Fruit fly (Drosophila melanogaster) whole organism, embryonic: ENCODE measurements around the gene CG42487.

ENCODE experiments used
- Bgb ChIP-seq: fragments of 200-800 bp; sonication (Bioruptor generic); IDR thresholded peaks from 2 replicates; pipeline ENCODE4 v1.3.6; 2022; ENCODE audit warnings: missing biosample characterization, missing genetic modification characterization; ENCODE audit not compliant: partially characterized antibody
- BtbVII ChIP-seq: fragments of 200-800 bp; sonication (Bioruptor generic); optimal IDR thresholded peaks from 3 replicates; lab custom pipeline; 2017; ENCODE audit warnings: missing biosample characterization, mild to moderate bottlenecking, missing genetic modification characterization
- CG10147 ChIP-seq: fragments of 200-800 bp; sonication (Bioruptor generic); optimal IDR thresholded peaks from 2 replicates; lab custom pipeline; 2019; ENCODE audit warnings: missing biosample characterization, mild to moderate bottlenecking, missing genetic modification characterization, moderate library complexity
- CG11560 ChIP-seq: fragments of 200-800 bp; sonication (Bioruptor generic); IDR thresholded peaks from 3 replicates; pipeline ENCODE4 v1.3.6; 2022; ENCODE audit warnings: missing biosample characterization, missing genetic modification characterization
- CG12659 ChIP-seq: fragments of 200-800 bp; sonication (Bioruptor generic); optimal IDR thresholded peaks from 3 replicates; lab custom pipeline; 2017; ENCODE audit warnings: mild to moderate bottlenecking, missing biosample characterization, missing genetic modification reagents, missing genetic modification characterization
- CG14710 ChIP-seq: fragments of 200-800 bp; sonication (Bioruptor generic); optimal IDR thresholded peaks from 3 replicates; lab custom pipeline; 2019; ENCODE audit warnings: missing biosample characterization, mild to moderate bottlenecking, missing genetic modification characterization, moderate library complexity
- CG15514 ChIP-seq: fragments of 200-800 bp; sonication (Bioruptor generic); optimal IDR thresholded peaks from 3 replicates; lab custom pipeline; 2017; ENCODE audit warnings: missing biosample characterization, missing genetic modification characterization, mild to moderate bottlenecking, moderate library complexity, missing genetic modification reagents
- CG16813 ChIP-seq: fragments of 200-800 bp; sonication (Bioruptor generic); IDR thresholded peaks from 3 replicates; pipeline ENCODE4 v1.3.6; 2022; ENCODE audit warnings: missing biosample characterization, missing genetic modification characterization; ENCODE audit not compliant: partially characterized antibody
- CG17186 ChIP-seq: fragments of 200-800 bp; sonication (Bioruptor generic); optimal IDR thresholded peaks from 3 replicates; lab custom pipeline; 2017; ENCODE audit warnings: missing biosample characterization, missing genetic modification reagents, missing genetic modification characterization
- CG2116 ChIP-seq: fragments of 200-800 bp; sonication (Bioruptor generic); optimal IDR thresholded peaks from 3 replicates; lab custom pipeline; 2018; ENCODE audit warnings: missing biosample characterization, mild to moderate bottlenecking, missing genetic modification characterization
- CG2129 ChIP-seq: fragments of 200-800 bp; sonication (Bioruptor generic); IDR thresholded peaks from 2 replicates; pipeline ENCODE4 v1.3.6; 2022; ENCODE audit warnings: missing biosample characterization, missing genetic modification characterization; ENCODE audit not compliant: partially characterized antibody
- CG34422 ChIP-seq: fragments of 200-800 bp; sonication (Bioruptor generic); IDR thresholded peaks from 3 replicates; pipeline ENCODE4 v1.3.6; 2022; ENCODE audit warnings: missing biosample characterization, missing genetic modification characterization
- CG4360 ChIP-seq: fragments of 200-800 bp; sonication (Bioruptor generic); IDR thresholded peaks from 2 replicates; pipeline ENCODE4 v1.3.6; 2022; ENCODE audit warnings: missing biosample characterization, missing genetic modification characterization
- CG6175 ChIP-seq: fragments of 200-800 bp; sonication (Bioruptor generic); IDR thresholded peaks from 3 replicates; pipeline ENCODE4 v1.3.6; 2022; ENCODE audit warnings: missing biosample characterization, missing genetic modification characterization
- CG6791 ChIP-seq: fragments of 200-800 bp; sonication (Bioruptor generic); IDR thresholded peaks from 3 replicates; pipeline ENCODE4 v1.3.6; 2022; ENCODE audit warnings: missing biosample characterization, missing genetic modification characterization; ENCODE audit not compliant: partially characterized antibody
- CG7928 ChIP-seq: fragments of 200-800 bp; sonication (Bioruptor generic); optimal IDR thresholded peaks from 2 replicates; lab custom pipeline; 2017; ENCODE audit warnings: missing biosample characterization, mild to moderate bottlenecking, missing genetic modification characterization
- CG8290 ChIP-seq, 3 experiments: fragments of 200-800 bp; sonication (Bioruptor generic); optimal IDR thresholded peaks; 2 replicates each; lab custom pipeline; 2016 to 2019; ENCODE audit warnings: missing biosample characterization in 3 of 3, missing genetic modification characterization in 3 of 3, mild to moderate bottlenecking in 2 of 3, moderate library complexity in 1 of 3
- Dll ChIP-seq: fragments of 200-800 bp; sonication (Bioruptor generic); IDR thresholded peaks from 4 replicates; pipeline ENCODE4 v1.3.6; 2022; ENCODE audit warnings: missing biosample characterization, missing genetic modification characterization; ENCODE audit not compliant: partially characterized antibody
- Dref ChIP-seq: fragments of 200-800 bp; sonication (Bioruptor generic); IDR thresholded peaks from 2 replicates; pipeline ENCODE4 v1.3.6; 2022; ENCODE audit warnings: missing biosample characterization, missing genetic modification characterization
- E2f2 ChIP-seq: fragments of 200-800 bp; sonication (Bioruptor generic); IDR thresholded peaks from 2 replicates; pipeline ENCODE4 v1.3.6; 2022; ENCODE audit warnings: missing biosample characterization, missing genetic modification characterization
- Ets97D ChIP-seq: fragments of 200-800 bp; sonication (Bioruptor generic); optimal IDR thresholded peaks from 3 replicates; lab custom pipeline; 2016; ENCODE audit warnings: missing biosample characterization, missing genetic modification characterization
- HLH4C ChIP-seq: fragments of 200-800 bp; sonication (Bioruptor generic); IDR thresholded peaks from 3 replicates; pipeline ENCODE4 v1.3.6; 2022; ENCODE audit warnings: missing biosample characterization, missing genetic modification characterization; ENCODE audit not compliant: partially characterized antibody
- HmgZ ChIP-seq: fragments of 200-800 bp; sonication (Bioruptor generic); optimal IDR thresholded peaks from 2 replicates; lab custom pipeline; 2018; ENCODE audit warnings: missing biosample characterization, mild to moderate bottlenecking, missing genetic modification characterization
- MBD-R2 ChIP-seq: fragments of 200-800 bp; sonication (Bioruptor generic); IDR thresholded peaks from 2 replicates; pipeline ENCODE4 v1.3.6; 2022; ENCODE audit warnings: missing biosample characterization, missing genetic modification characterization
- Med ChIP-seq: fragments of 200-800 bp; sonication (Bioruptor generic); peaks from one replicate; lab custom pipeline; 2016; ENCODE audit warnings: missing biosample characterization, missing genetic modification characterization, mild to moderate bottlenecking, inconsistent platforms, moderate library complexity
- Myb ChIP-seq: fragments of 200-800 bp; sonication (Bioruptor generic); optimal IDR thresholded peaks from 2 replicates; lab custom pipeline; 2016; ENCODE audit warnings: missing biosample characterization, missing genetic modification characterization
- Nf-YC ChIP-seq: fragments of 200-800 bp; optimal IDR thresholded peaks from 3 replicates; lab custom pipeline; 2019; ENCODE audit warnings: missing biosample characterization, mild to moderate bottlenecking, missing genetic modification characterization, moderate library complexity
- Scr ChIP-seq: fragments of 200-800 bp; sonication (Bioruptor generic); IDR thresholded peaks from 2 replicates; pipeline ENCODE4 v1.3.6; 2022; ENCODE audit warnings: missing biosample characterization, missing genetic modification characterization; ENCODE audit not compliant: partially characterized antibody
- Sin3A ChIP-seq: fragments of >200 bp; optimal IDR thresholded peaks from 2 replicates; lab custom pipeline; 2018
- YL-1 ChIP-seq: fragments of 200-800 bp; sonication (Bioruptor generic); optimal IDR thresholded peaks from 3 replicates; lab custom pipeline; 2017; ENCODE audit warnings: missing biosample characterization, mild to moderate bottlenecking, missing genetic modification characterization
- amos ChIP-seq: fragments of 200-800 bp; sonication (Bioruptor generic); IDR thresholded peaks from 2 replicates; pipeline ENCODE4 v1.3.6; 2022; ENCODE audit warnings: missing biosample characterization, missing genetic modification characterization; ENCODE audit not compliant: partially characterized antibody
- ato ChIP-seq: fragments of 200-800 bp; sonication (Bioruptor generic); IDR thresholded peaks from 2 replicates; pipeline ENCODE4 v1.3.6; 2022; ENCODE audit warnings: missing biosample characterization, missing genetic modification characterization; ENCODE audit not compliant: partially characterized antibody
- bbx ChIP-seq: fragments of 200-800 bp; sonication (Bioruptor generic); IDR thresholded peaks from 2 replicates; pipeline ENCODE4 v1.3.6; 2022; ENCODE audit warnings: missing biosample characterization, missing genetic modification characterization; ENCODE audit not compliant: partially characterized antibody
- cg ChIP-seq: fragments of 200-800 bp; sonication (Bioruptor generic); optimal IDR thresholded peaks from 3 replicates; lab custom pipeline; 2019; ENCODE audit warnings: missing biosample characterization, mild to moderate bottlenecking, missing genetic modification characterization, moderate library complexity
- gfzf ChIP-seq: fragments of 200-800 bp; sonication (Bioruptor generic); optimal IDR thresholded peaks from 2 replicates; lab custom pipeline; 2016; ENCODE audit warnings: missing biosample characterization, mild to moderate bottlenecking, missing genetic modification characterization, moderate library complexity
- hbn ChIP-seq: fragments of 200-800 bp; sonication (Bioruptor generic); IDR thresholded peaks from 2 replicates; pipeline ENCODE4 v1.3.6; 2022; ENCODE audit warnings: missing biosample characterization, missing genetic modification characterization; ENCODE audit not compliant: partially characterized antibody
- knrl ChIP-seq: fragments of 200-800 bp; sonication (Bioruptor generic); IDR thresholded peaks from 3 replicates; pipeline ENCODE4 v1.3.6; 2022; ENCODE audit warnings: missing biosample characterization, missing genetic modification characterization; ENCODE audit not compliant: partially characterized antibody
- nerfin-1 ChIP-seq: fragments of 200-800 bp; sonication (Bioruptor generic); optimal IDR thresholded peaks from 3 replicates; lab custom pipeline; 2019; ENCODE audit warnings: missing biosample characterization, mild to moderate bottlenecking, missing genetic modification characterization, moderate library complexity
- nmo ChIP-seq: fragments of 200-800 bp; sonication (Bioruptor generic); optimal IDR thresholded peaks from 2 replicates; lab custom pipeline; 2018; ENCODE audit warnings: missing biosample characterization, mild to moderate bottlenecking, missing genetic modification characterization, moderate library complexity
- phol ChIP-seq: fragments of 200-800 bp; sonication (Bioruptor generic); optimal IDR thresholded peaks from 3 replicates; lab custom pipeline; 2018; ENCODE audit warnings: missing biosample characterization, mild to moderate bottlenecking, missing genetic modification characterization, moderate library complexity
- scrt ChIP-seq: fragments of 200-800 bp; sonication (Bioruptor generic); optimal IDR thresholded peaks from 2 replicates; lab custom pipeline; 2018; ENCODE audit warnings: missing biosample characterization, mild to moderate bottlenecking, missing genetic modification characterization, moderate library complexity
- stwl ChIP-seq: fragments of 200-800 bp; sonication (Bioruptor generic); optimal IDR thresholded peaks from 3 replicates; lab custom pipeline; 2018; ENCODE audit warnings: missing biosample characterization, mild to moderate bottlenecking, missing genetic modification characterization, moderate library complexity
- tna ChIP-seq: fragments of 200-800 bp; sonication (Bioruptor generic); IDR thresholded peaks from 2 replicates; pipeline ENCODE4 v1.3.6; 2022; ENCODE audit warnings: missing biosample characterization, missing genetic modification characterization; ENCODE audit not compliant: partially characterized antibody
- trem ChIP-seq: fragments of 200-800 bp; optimal IDR thresholded peaks from 3 replicates; lab custom pipeline; 2019; ENCODE audit warnings: missing biosample characterization, mild to moderate bottlenecking, missing genetic modification characterization, moderate library complexity
- vvl ChIP-seq: fragments of 200-800 bp; sonication (Bioruptor generic); IDR thresholded peaks from 2 replicates; pipeline ENCODE4 v1.3.6; 2022; ENCODE audit warnings: missing biosample characterization, missing genetic modification characterization
- zen ChIP-seq: fragments of 200-800 bp; sonication (Bioruptor generic); optimal IDR thresholded peaks from 3 replicates; lab custom pipeline; 2018; ENCODE audit warnings: missing biosample characterization, mild to moderate bottlenecking, missing genetic modification characterization, moderate library complexity
- zen2 ChIP-seq: fragments of 200-800 bp; sonication (Bioruptor generic); IDR thresholded peaks from 3 replicates; pipeline ENCODE4 v1.3.6; 2022; ENCODE audit warnings: missing biosample characterization, missing genetic modification characterization; ENCODE audit not compliant: partially characterized antibody

CG42487 gene

DNA sequence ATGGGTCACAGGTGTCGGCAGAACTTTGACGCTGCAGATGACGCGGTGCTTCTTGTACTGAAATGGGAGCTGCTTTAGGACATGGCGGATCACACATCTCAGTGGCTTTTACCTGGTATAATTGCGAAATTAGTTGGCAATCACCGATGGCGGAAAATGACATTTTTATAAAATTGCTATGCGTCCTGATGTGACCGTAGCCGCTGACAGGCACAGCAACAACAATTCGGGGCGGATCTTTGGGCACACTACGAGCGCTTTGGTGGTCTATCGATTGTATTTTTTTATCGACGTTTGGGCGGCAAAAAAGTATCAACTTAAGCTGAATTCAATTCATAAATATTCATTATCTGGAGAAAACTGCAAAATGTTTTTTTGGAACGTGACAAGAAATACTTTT is 5.2 kb downstream of the CG42487 start, which contains the start of gene CG4951:
Gene CG4951, minus strand, starts transcription at position 223 of the 400 bp plus-strand sequence.
- no peak for TF ChIP-seq BtbVII (GFP tag; lab: Kevin White, UChicago)
- TF ChIP-seq phol (tag; lab: Kevin White, UChicago) = peak; percentile 63
- peak; percentile 22 for TF ChIP-seq nmo (GFP tag; lab: Kevin White, UChicago)
- TF ChIP-seq HLH4C (GFP tag; lab: Robert Waterston, UW) = peak; percentile 75
- peak; percentile 56 for TF ChIP-seq CG7928
- peak; percentile 94 for TF ChIP-seq Dref (GFP tag; lab: Robert Waterston, UW)
- peak; percentile 72 for TF ChIP-seq Ets97D (GFP tag; lab: Kevin White, UChicago)
- peak; percentile 40 for TF ChIP-seq CG14710 (tag; lab: Kevin White, UChicago)
- TF ChIP-seq YL-1 (GFP tag; lab: Kevin White, UChicago) = peak; percentile 26
- peak; percentile 34; the same call in 1 of the 2 replicates for TF ChIP-seq vvl (GFP tag; lab: Robert Waterston, UW)
- TF ChIP-seq zen (tag; lab: Kevin White, UChicago) = peak; percentile 13
- peak; percentile 47 for TF ChIP-seq HmgZ (tag; lab: Kevin White, UChicago)
- TF ChIP-seq ato (GFP tag; lab: Robert Waterston, UW) = 0 out of 2 replicates have a peak, but pooled peaks have one; percentile 23
- TF ChIP-seq CG10147 (GFP tag; lab: Kevin White, UChicago) = no peak
- peak; percentile 62; the same call in 2 of the 4 replicates for TF ChIP-seq Dll
- TF ChIP-seq Scr = peak; percentile 60
- TF ChIP-seq CG8290 (GFP tag; optimal IDR thresholded peaks at IDR 0.05; lab: Kevin White, UChicago) = no peak
- TF ChIP-seq CG8290 (tag; optimal IDR thresholded peaks at IDR 0.05; lab: Kevin White, UChicago) = no peak
- TF ChIP-seq Sin3A (lab: Kevin White, UChicago) = peak; percentile 62
- TF ChIP-seq tna = peak; percentile 57; the same call in 1 of the 2 replicates
- peak; percentile 36; the same call in 1 of the 3 replicates for TF ChIP-seq CG16813
- TF ChIP-seq Bgb (GFP tag; lab: Robert Waterston, UW) = peak; percentile 61
- peak; percentile 63 for TF ChIP-seq zen2 (GFP tag; lab: Robert Waterston, UW)
- TF ChIP-seq CG6175 (GFP tag; lab: Robert Waterston, UW) = no peak
- TF ChIP-seq stwl (tag; lab: Kevin White, UChicago) = peak; percentile 64
- peak; percentile 2 for TF ChIP-seq CG12659
- TF ChIP-seq CG6791 (GFP tag; lab: Robert Waterston, UW) = peak; percentile 61; the same call in 2 of the 3 replicates
- peak; percentile 19 for TF ChIP-seq nerfin-1
- TF ChIP-seq CG11560 (tag; lab: Robert Waterston, UW) = peak; percentile 45; the same call in 1 of the 3 replicates
- TF ChIP-seq CG34422 (GFP tag; lab: Robert Waterston, UW) = 0 out of 3 replicates have a peak, but pooled peaks have one; percentile 17
- TF ChIP-seq CG2116 (GFP tag; lab: Kevin White, UChicago) = peak; percentile 68
- peak; percentile 68 for TF ChIP-seq CG15514 (GFP tag; lab: Kevin White, UChicago)
- peak; percentile 63; the same call in 1 of the 2 replicates for TF ChIP-seq bbx (GFP tag; lab: Robert Waterston, UW)
- TF ChIP-seq scrt = no peak
- peak; percentile 79 for TF ChIP-seq gfzf
- peak; percentile 34 for TF ChIP-seq Myb (GFP tag; lab: Kevin White, UChicago)
- TF ChIP-seq amos (GFP tag; lab: Robert Waterston, UW) = peak; percentile 59; the same call in 1 of the 2 replicates
- peak; percentile 49; the same call in 1 of the 2 replicates for TF ChIP-seq hbn (GFP tag; lab: Robert Waterston, UW)
- peak; percentile 66 for TF ChIP-seq trem (tag; lab: Kevin White, UChicago)
- TF ChIP-seq Nf-YC = peak; percentile 1
- no peak for TF ChIP-seq CG2129
- peak; percentile 32; the same call in 1 of the 3 replicates for TF ChIP-seq knrl (GFP tag; lab: Robert Waterston, UW)
- peak; percentile 86 for TF ChIP-seq MBD-R2
- TF ChIP-seq E2f2 (GFP tag; lab: Robert Waterston, UW) = peak; percentile 97
- no peak for TF ChIP-seq cg
- TF ChIP-seq Med (GFP tag; lab: Kevin White, UChicago) = peak; percentile 82
- TF ChIP-seq CG17186 (GFP tag; lab: Kevin White, UChicago) = peak; percentile 70
- peak; percentile 85 for TF ChIP-seq CG4360 (GFP tag; lab: Robert Waterston, UW)
